Worm (Caenorhabditis elegans) whole organism, mixed stage, embryonic: ENCODE data around the gene pqbp-1.1.

Experiments
- ceh-83 ChIP-seq: fragments of 200-800 bp; sonication (Bioruptor generic); optimal IDR thresholded peaks from 2 replicates; lab custom pipeline; 2018; ENCODE audit warnings: mild to moderate bottlenecking, missing genetic modification characterization, missing compliant biosample characterization
- ces-1 ChIP-seq: fragments of 150-350 bp; optimal IDR thresholded peaks from 2 replicates; lab custom pipeline; 2014; ENCODE audit warnings: missing biosample characterization, missing genetic modification reagents, missing genetic modification characterization
- cnd-1 ChIP-seq: fragments of 200-800 bp; sonication (Bioruptor generic); optimal IDR thresholded peaks from 2 replicates; lab custom pipeline; 2018; ENCODE audit warnings: mild to moderate bottlenecking, missing genetic modification characterization, missing compliant biosample characterization
- drap-1 ChIP-seq: fragments of 200-800 bp; sonication (Bioruptor generic); optimal IDR thresholded peaks from 3 replicates; lab custom pipeline; 2018; ENCODE audit warnings: mild to moderate bottlenecking, missing genetic modification characterization, missing compliant biosample characterization
- elt-1 ChIP-seq: sonication (generic microtip); optimal IDR thresholded peaks from 2 replicates; lab custom pipeline; 2017; ENCODE audit warnings: missing genetic modification characterization, mild to moderate bottlenecking, missing compliant biosample characterization, antibody characterized with exemption, moderate library complexity, borderline replicate concordance; ENCODE audit not compliant: insufficient read depth
- mab-5 ChIP-seq: fragments of 150-350 bp; optimal IDR thresholded peaks from 2 replicates; lab custom pipeline; 2014; ENCODE audit warnings: missing biosample characterization, missing genetic modification characterization
- mep-1 ChIP-seq: fragments of 150-350 bp; optimal IDR thresholded peaks from 2 replicates; lab custom pipeline; 2017; ENCODE audit warnings: missing biosample characterization, missing genetic modification reagents, missing genetic modification characterization, inconsistent platforms
- snpc-4 ChIP-seq: fragments of 150-350 bp; optimal IDR thresholded peaks from 2 replicates; lab custom pipeline; 2014; ENCODE audit warnings: missing biosample characterization, missing genetic modification characterization
- unc-39 ChIP-seq: fragments of 150-350 bp; optimal IDR thresholded peaks from 2 replicates; lab custom pipeline; 2014; ENCODE audit warnings: missing biosample characterization, missing genetic modification characterization
- unc-62 ChIP-seq: fragments of 150-350 bp; optimal IDR thresholded peaks from 2 replicates; lab custom pipeline; 2014; ENCODE audit warnings: missing biosample characterization, missing genetic modification reagents, missing genetic modification characterization
- zip-8 ChIP-seq: fragments of 150-350 bp; optimal IDR thresholded peaks from 2 replicates; lab custom pipeline; 2014; ENCODE audit warnings: missing biosample characterization, missing genetic modification characterization

- TF ChIP-seq drap-1 (GFP tag; lab: Kevin White, UChicago) (no peak), ceh-83 (no peak), unc-39 (tag; lab: Kevin White, UChicago) (no peak), mep-1 (tag; lab: Kevin White, UChicago) (no peak), ces-1 (GFP tag; lab: Kevin White, UChicago) (peak; percentile 50), elt-1 (no peak), snpc-4 (tag; lab: Kevin White, UChicago) (no peak), mab-5 (no peak), unc-62 (GFP tag; lab: Kevin White, UChicago) (peak; percentile 27), zip-8 (tag; lab: Kevin White, UChicago) (no peak), cnd-1 (no peak)
Measured at ce11 chrIV:264182-264709, 2.8 kb upstream of the pqbp-1.1 start, which contains the start of gene pat-6.
